Fruit fly (Drosophila melanogaster): ENCODE results near the gene Gapdh2.

- TF ChIP-seq pnt (GFP tag; optimal IDR thresholded peaks at IDR 0.05) (no peak), CG17568 (GFP tag; optimal IDR thresholded peaks at IDR 0.05) (no peak), CG13123 (GFP tag; optimal IDR thresholded peaks at IDR 0.05) (no peak), CG8478 (optimal IDR thresholded peaks at IDR 0.05) (no peak), Kr (GFP tag; optimal IDR thresholded peaks at IDR 0.05) (no peak), MTF-1 (GFP tag; optimal IDR thresholded peaks at IDR 0.05; ENCODE audit: borderline replicate concordance) (no peak), Optix (GFP tag; IDR thresholded peaks at IDR 0.05) (no peak), Stat92E (GFP tag; optimal IDR thresholded peaks at IDR 0.05) (no peak), CG12744 (GFP tag; optimal IDR thresholded peaks at IDR 0.05) (no peak), sob (GFP tag; IDR thresholded peaks at IDR 0.05) (no peak), CG14965 (GFP tag; optimal IDR thresholded peaks at IDR 0.05; ENCODE audit: borderline replicate concordance) (no peak)
These were observed 34.0 kb upstream of the Gapdh2 start for dm6 chrX:15833957-15834356.
